Worm (Caenorhabditis elegans) whole organism, L2 larva: ENCODE results near the gene twk-43.
A peak's percentile ranks its signal among the peaks of the same experiment; 100 is the strongest.

ENCODE experiments used
- C34F6.9 ChIP-seq: fragments of 150-350 bp; optimal IDR thresholded peaks from 2 replicates; lab custom pipeline; 2014; ENCODE audit warnings: missing biosample characterization, missing genetic modification characterization
- F13H6.1 ChIP-seq: sonication (generic microtip); optimal IDR thresholded peaks from 2 replicates; lab custom pipeline; 2016; ENCODE audit warnings: missing genetic modification characterization, missing compliant biosample characterization
- R02D3.7 ChIP-seq: fragments of 150-350 bp; optimal IDR thresholded peaks from 2 replicates; lab custom pipeline; 2014; ENCODE audit warnings: missing biosample characterization, missing genetic modification characterization
- Y55F3AM.14 ChIP-seq: fragments of 200-800 bp; sonication (Bioruptor generic); optimal IDR thresholded peaks from 2 replicates; lab custom pipeline; 2018; ENCODE audit warnings: mild to moderate bottlenecking, missing genetic modification characterization, missing compliant biosample characterization
- ZK546.5 ChIP-seq: sonication (generic microtip); optimal IDR thresholded peaks from 2 replicates; lab custom pipeline; 2017; ENCODE audit warnings: missing biosample characterization, missing genetic modification characterization
- alr-1 ChIP-seq: fragments of 150-350 bp; optimal IDR thresholded peaks from 2 replicates; lab custom pipeline; 2014; ENCODE audit warnings: missing biosample characterization, missing genetic modification characterization
- ama-1 ChIP-seq: fragments of 150-350 bp; optimal IDR thresholded peaks from 2 replicates; lab custom pipeline; 2018; ENCODE audit warnings: inconsistent platforms
- blmp-1 ChIP-seq: sonication (generic microtip); optimal IDR thresholded peaks from 2 replicates; lab custom pipeline; 2017; ENCODE audit warnings: missing genetic modification characterization, mild to moderate bottlenecking, missing compliant biosample characterization, antibody characterized with exemption, moderate library complexity; ENCODE audit not compliant: insufficient read depth
- ceh-16 ChIP-seq: fragments of 150-350 bp; optimal IDR thresholded peaks from 2 replicates; lab custom pipeline; 2014; ENCODE audit warnings: missing biosample characterization, missing genetic modification characterization
- crh-2 ChIP-seq: sonication (generic microtip); optimal IDR thresholded peaks from 2 replicates; lab custom pipeline; 2017; ENCODE audit warnings: missing biosample characterization, missing genetic modification characterization
- dmd-4 ChIP-seq: sonication (generic microtip); optimal IDR thresholded peaks from 2 replicates; lab custom pipeline; 2017; ENCODE audit warnings: missing biosample characterization, missing genetic modification characterization
- egl-27 ChIP-seq: sonication (generic microtip); optimal IDR thresholded peaks from 3 replicates; lab custom pipeline; 2017; ENCODE audit warnings: missing biosample characterization, missing genetic modification reagents, missing genetic modification characterization
- gmeb-1 ChIP-seq: fragments of 150-350 bp; optimal IDR thresholded peaks from 2 replicates; lab custom pipeline; 2014; ENCODE audit warnings: missing biosample characterization, missing genetic modification characterization
- lin-11 ChIP-seq: fragments of 150-350 bp; sonication (generic microtip); optimal IDR thresholded peaks from 2 replicates; lab custom pipeline; 2014; ENCODE audit warnings: missing biosample characterization, missing genetic modification characterization, inconsistent platforms, mixed read lengths
- lin-13 ChIP-seq: fragments of 150-350 bp; optimal IDR thresholded peaks from 2 replicates; lab custom pipeline; 2014; ENCODE audit warnings: missing biosample characterization, missing genetic modification reagents, missing genetic modification characterization
- lin-39 ChIP-seq: fragments of 150-350 bp; optimal IDR thresholded peaks from 2 replicates; lab custom pipeline; 2014; ENCODE audit warnings: missing biosample characterization, missing genetic modification reagents, missing genetic modification characterization
- mab-5 ChIP-seq: fragments of 150-350 bp; optimal IDR thresholded peaks from 2 replicates; lab custom pipeline; 2014; ENCODE audit warnings: missing biosample characterization, missing genetic modification characterization
- mbf-1 ChIP-seq: sonication (generic microtip); optimal IDR thresholded peaks from 2 replicates; lab custom pipeline; 2017; ENCODE audit warnings: missing biosample characterization, missing genetic modification characterization
- nhr-10 ChIP-seq: sonication (generic microtip); optimal IDR thresholded peaks from 2 replicates; lab custom pipeline; 2017; ENCODE audit warnings: missing biosample characterization, missing genetic modification characterization
- nhr-12 ChIP-seq: fragments of 150-350 bp; optimal IDR thresholded peaks from 2 replicates; lab custom pipeline; 2014; ENCODE audit warnings: missing biosample characterization, missing genetic modification characterization
- nhr-21 ChIP-seq: fragments of 150-350 bp; optimal IDR thresholded peaks from 2 replicates; lab custom pipeline; 2014; ENCODE audit warnings: missing biosample characterization, missing genetic modification characterization
- nhr-23 ChIP-seq: fragments of 150-350 bp; optimal IDR thresholded peaks from 2 replicates; lab custom pipeline; 2014; ENCODE audit warnings: missing biosample characterization, missing genetic modification reagents, missing genetic modification characterization
- nhr-25 ChIP-seq: fragments of 150-350 bp; sonication (generic microtip); optimal IDR thresholded peaks from 3 replicates; lab custom pipeline; 2014; ENCODE audit warnings: missing biosample characterization, missing genetic modification characterization
- nhr-6 ChIP-seq: fragments of 150-350 bp; optimal IDR thresholded peaks from 2 replicates; lab custom pipeline; 2014; ENCODE audit warnings: missing biosample characterization, missing genetic modification characterization
- nhr-77 ChIP-seq: fragments of 150-350 bp; optimal IDR thresholded peaks from 2 replicates; lab custom pipeline; 2014; ENCODE audit warnings: missing biosample characterization, missing genetic modification characterization
- peb-1 ChIP-seq: fragments of 150-350 bp; optimal IDR thresholded peaks from 2 replicates; lab custom pipeline; 2014; ENCODE audit warnings: missing biosample characterization, missing genetic modification characterization
- sem-4 ChIP-seq: fragments of 150-350 bp; optimal IDR thresholded peaks from 2 replicates; lab custom pipeline; 2014; ENCODE audit warnings: missing biosample characterization, missing genetic modification reagents, missing genetic modification characterization
- skn-1 ChIP-seq: sonication (generic microtip); optimal IDR thresholded peaks from 2 replicates; lab custom pipeline; 2017; ENCODE audit warnings: missing biosample characterization, missing genetic modification characterization
- sma-3 ChIP-seq: sonication (generic microtip); optimal IDR thresholded peaks from 2 replicates; lab custom pipeline; 2016; ENCODE audit warnings: missing genetic modification reagents, missing genetic modification characterization, missing compliant biosample characterization
- snpc-4 ChIP-seq: fragments of 150-350 bp; optimal IDR thresholded peaks from 2 replicates; lab custom pipeline; 2014; ENCODE audit warnings: missing biosample characterization, missing genetic modification characterization
- unc-39 ChIP-seq: fragments of 150-350 bp; optimal IDR thresholded peaks from 2 replicates; lab custom pipeline; 2014; ENCODE audit warnings: missing biosample characterization, missing genetic modification characterization
- zag-1 ChIP-seq: fragments of 150-350 bp; optimal IDR thresholded peaks from 2 replicates; lab custom pipeline; 2014; ENCODE audit warnings: missing biosample characterization, missing genetic modification characterization
- ztf-11 ChIP-seq: sonication (generic microtip); optimal IDR thresholded peaks from 2 replicates; lab custom pipeline; 2017; ENCODE audit warnings: missing biosample characterization, missing genetic modification characterization
- ztf-4 ChIP-seq: fragments of 150-350 bp; optimal IDR thresholded peaks from 2 replicates; lab custom pipeline; 2014; ENCODE audit warnings: missing biosample characterization, missing genetic modification characterization

Gene twk-43

DNA sequence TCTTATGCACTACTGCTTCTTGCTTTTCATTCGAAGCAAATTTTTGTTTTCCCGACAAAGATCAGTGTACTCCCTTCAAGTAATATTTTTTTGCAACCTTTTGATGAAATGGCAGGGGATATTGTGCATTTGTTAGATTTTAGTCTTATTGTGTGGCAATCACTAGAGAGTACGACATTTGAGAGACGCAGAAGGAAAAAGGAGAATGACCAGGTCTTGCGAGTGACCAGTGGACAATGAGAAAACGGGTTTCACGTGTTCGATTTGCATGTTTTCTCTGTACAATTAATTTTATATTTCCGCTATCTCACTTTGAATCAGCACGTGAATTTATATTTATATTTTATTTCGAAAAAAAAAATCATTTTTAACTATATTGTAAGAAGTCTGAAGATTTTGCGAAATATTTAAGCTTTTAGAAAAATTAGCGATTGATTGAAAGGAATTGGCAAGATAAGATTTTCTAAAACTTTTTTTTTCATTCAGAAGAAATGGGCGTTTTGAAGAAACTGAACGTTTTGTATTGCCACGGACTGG is 10.1 kb upstream of the twk-43 start, which contains the start of gene C50B6.9:
TSS of gene C50B6.9 (plus strand) at position 487 of the 537 bp plus-strand sequence.
- TF ChIP-seq F13H6.1 (tag; lab: Kevin White, UChicago) (peak; percentile 3), mab-5 (tag; lab: Kevin White, UChicago) (no peak), unc-39 (tag; lab: Kevin White, UChicago) (no peak), alr-1 (tag; lab: Kevin White, UChicago) (no peak), ZK546.5 (tag; lab: Kevin White, UChicago) (no peak)

DNA sequence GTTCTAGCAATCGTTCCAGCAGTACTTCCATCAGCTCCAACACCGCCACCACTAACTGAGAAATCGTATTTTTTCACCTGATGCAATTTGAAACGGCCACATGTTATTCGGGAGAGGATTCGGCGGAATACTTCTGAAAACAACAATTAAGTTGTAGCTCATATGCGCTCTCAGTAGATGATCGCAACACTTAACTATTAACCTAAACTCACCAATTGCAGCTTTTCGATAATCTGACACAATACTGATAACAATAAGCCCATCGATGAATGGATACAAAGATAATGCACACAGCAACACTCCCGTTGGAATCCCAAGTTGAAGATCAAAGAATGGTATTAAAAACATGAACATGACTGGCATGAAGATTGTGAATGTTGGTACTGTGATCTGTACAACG is 8.0 kb upstream of the twk-43 start:
- TF ChIP-seq lin-13 (GFP tag; lab: Kevin White, UChicago) (no peak), Y55F3AM.14 (GFP tag; lab: Kevin White, UChicago) (no peak), nhr-25 (tag; lab: Kevin White, UChicago) (no peak), gmeb-1 (tag; lab: Kevin White, UChicago) (no peak), ztf-4 (tag; lab: Kevin White, UChicago) (no peak), unc-39 (tag; lab: Kevin White, UChicago) (no peak), ceh-16 (tag; lab: Kevin White, UChicago) (no peak), mbf-1 (tag; lab: Kevin White, UChicago) (no peak), lin-39 (tag; lab: Kevin White, UChicago) (no peak), R02D3.7 (tag; lab: Kevin White, UChicago) (no peak), ZK546.5 (tag; lab: Kevin White, UChicago) (no peak), nhr-12 (tag; lab: Kevin White, UChicago) (no peak), lin-11 (tag; lab: Kevin White, UChicago) (no peak), crh-2 (tag; lab: Kevin White, UChicago) (no peak), F13H6.1 (tag; lab: Kevin White, UChicago) (no peak), dmd-4 (tag; lab: Kevin White, UChicago) (no peak), alr-1 (tag; lab: Kevin White, UChicago) (no peak)

DNA sequence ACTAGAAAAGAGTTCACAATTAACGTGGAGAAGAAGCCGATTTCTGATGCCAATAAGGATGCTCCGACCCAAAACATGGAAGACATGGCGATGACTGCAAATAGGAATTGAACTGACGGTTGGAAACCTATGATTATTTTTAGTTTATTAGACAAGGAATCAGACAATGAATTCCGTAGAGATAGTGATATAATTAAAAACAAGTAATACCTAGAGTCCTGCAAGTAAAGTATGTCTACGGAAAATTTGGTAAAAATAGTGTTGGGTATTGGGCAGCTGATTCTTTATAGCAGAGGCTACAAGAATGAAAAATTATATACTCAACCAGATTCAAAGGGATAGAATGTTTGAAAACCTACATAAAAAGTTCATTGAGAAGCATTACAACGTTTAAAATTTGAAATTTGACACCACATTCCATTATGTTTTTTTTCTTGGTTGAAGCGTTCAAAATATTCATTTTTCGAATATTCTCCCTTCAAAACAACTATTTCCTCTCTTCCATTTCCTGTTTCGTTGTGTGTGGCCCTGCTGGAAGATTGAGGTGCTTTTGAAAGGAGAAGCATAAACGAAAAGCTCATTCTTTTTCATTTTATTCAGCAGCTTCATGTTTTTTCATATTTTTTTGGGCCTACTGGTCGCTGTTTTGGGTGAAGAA is 6.3 kb upstream of the twk-43 start, which contains the start of the genes str-4 and lgc-48:
TSS of gene str-4 (minus strand) at position 101 of the 658 bp plus-strand sequence.
TSS of gene lgc-48 (plus strand) at position 608 of the 658 bp plus-strand sequence.
- TF ChIP-seq sma-3 (GFP tag; lab: Kevin White, UChicago) = no peak
- no peak for TF ChIP-seq egl-27 (tag; lab: Kevin White, UChicago)
- TF ChIP-seq mab-5 (tag; lab: Kevin White, UChicago) = no peak
- no peak for TF ChIP-seq ceh-16 (tag; lab: Kevin White, UChicago)
- no peak for TF ChIP-seq skn-1 (tag; lab: Kevin White, UChicago)
- TF ChIP-seq zag-1 = no peak
- no peak for TF ChIP-seq Y55F3AM.14 (GFP tag; lab: Kevin White, UChicago)
- no peak for TF ChIP-seq blmp-1 (tag; lab: Kevin White, UChicago)
- no peak for TF ChIP-seq nhr-23

DNA sequence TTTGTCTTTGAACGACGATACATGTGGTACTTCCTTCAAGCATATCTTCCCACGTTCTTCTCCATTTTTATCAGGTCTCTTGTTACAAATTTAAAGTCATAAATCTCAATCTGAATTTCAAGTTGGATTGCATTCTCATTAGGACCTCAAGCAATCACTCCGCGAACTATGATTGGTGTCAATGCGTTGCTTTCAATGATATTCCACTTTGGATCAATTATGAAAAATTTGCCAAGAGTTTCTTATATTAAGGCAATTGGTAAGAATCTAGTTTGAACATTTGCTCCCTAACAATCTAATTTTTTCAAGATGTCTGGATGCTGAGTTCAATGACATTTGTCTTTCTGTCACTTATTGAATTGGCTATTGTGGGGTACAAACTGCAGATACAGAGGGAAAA is 3.8 kb upstream of the twk-43 start:
- no peak for TF ChIP-seq ztf-11 (tag; lab: Kevin White, UChicago)
- TF ChIP-seq nhr-77 (tag; lab: Kevin White, UChicago) = no peak
- no peak for TF ChIP-seq ceh-16 (tag; lab: Kevin White, UChicago)
- TF ChIP-seq ama-1 = no peak
- TF ChIP-seq C34F6.9 (tag; lab: Kevin White, UChicago) = no peak
- no peak for TF ChIP-seq snpc-4 (tag; lab: Kevin White, UChicago)
- TF ChIP-seq zag-1 = no peak
- TF ChIP-seq nhr-6 = no peak
- TF ChIP-seq skn-1 (tag; lab: Kevin White, UChicago) = no peak
- no peak for TF ChIP-seq R02D3.7 (tag; lab: Kevin White, UChicago)
- no peak for TF ChIP-seq nhr-10 (tag; lab: Kevin White, UChicago)
- TF ChIP-seq blmp-1 (tag; lab: Kevin White, UChicago) = no peak
- TF ChIP-seq peb-1 (tag; lab: Kevin White, UChicago) = no peak
- TF ChIP-seq ZK546.5 (tag; lab: Kevin White, UChicago) = no peak
- no peak for TF ChIP-seq gmeb-1 (tag; lab: Kevin White, UChicago)
- no peak for TF ChIP-seq nhr-23
- TF ChIP-seq nhr-21 (tag; lab: Kevin White, UChicago) = no peak
- no peak for TF ChIP-seq sem-4 (tag; lab: Kevin White, UChicago)
- no peak for TF ChIP-seq nhr-12 (tag; lab: Kevin White, UChicago)
- TF ChIP-seq lin-13 (GFP tag; lab: Kevin White, UChicago) = no peak
